Fruit fly (Drosophila melanogaster) S2 (cell line): Measurements from ENCODE around the gene Or67d.

Source experiments
- CG8478 ChIP-seq: fragments of >200 bp; optimal IDR thresholded peaks from 2 replicates; lab custom pipeline; 2018
- CTCF ChIP-seq, 2 experiments: fragments of >200 bp; optimal IDR thresholded peaks; 2 replicates each; lab custom pipeline; 2018

- TF ChIP-seq CG8478 (lab: Kevin White, UChicago) (no peak), CTCF (optimal IDR thresholded peaks at IDR 0.05; lab: Kevin White, UChicago) (no peak)
Measured at dm6 chr3L:10223397-10223796, 49.6 kb upstream of the Or67d start.
